Fruit fly (Drosophila melanogaster): ENCODE data around the gene CG42238.

The CG42238 gene

DNA sequence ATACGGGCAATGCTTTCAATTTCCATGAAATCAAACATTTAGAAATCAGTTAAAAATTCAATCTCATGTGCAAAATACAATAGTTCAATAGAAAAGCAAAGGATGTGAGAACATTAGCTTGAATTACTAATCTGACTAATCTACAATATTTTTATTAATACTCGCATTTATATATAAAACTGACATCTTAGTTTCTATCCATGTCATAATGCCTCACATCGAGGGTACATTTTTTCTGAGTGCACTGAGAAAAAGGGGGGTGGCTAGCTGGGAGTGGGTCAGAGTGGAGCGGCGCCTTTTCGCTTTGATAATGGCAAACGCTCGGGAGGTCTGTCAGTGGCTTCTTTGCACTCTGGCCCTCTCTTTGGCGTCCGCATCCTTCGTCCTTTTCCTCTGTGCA, 100.6 kb downstream of the CG42238 start (continued):
- TF ChIP-seq cato (GFP tag; optimal IDR thresholded peaks at IDR 0.05; ENCODE audit: borderline replicate concordance) (no peak), luna (GFP tag; optimal IDR thresholded peaks at IDR 0.05) (no peak), gcm (GFP tag; optimal IDR thresholded peaks at IDR 0.05) (no peak), Hr51 (GFP tag; optimal IDR thresholded peaks at IDR 0.05) (peak in 1 of 2 experiments; percentile 34), fd96Cb (tag; optimal IDR thresholded peaks at IDR 0.05) (peak; percentile 22), Hey (tag; optimal IDR thresholded peaks at IDR 0.05) (no peak), NC2α (GFP tag; optimal IDR thresholded peaks at IDR 0.05) (no peak), p53 (GFP tag; optimal IDR thresholded peaks at IDR 0.05) (no peak), dan (GFP tag; IDR thresholded peaks at IDR 0.05) (no peak), C15 (GFP tag; IDR thresholded peaks at IDR 0.05) (no peak), repo (GFP tag; optimal IDR thresholded peaks at IDR 0.05) (no peak), row (GFP tag; IDR thresholded peaks at IDR 0.05) (peak; percentile 48; the same call in 2 of the 3 replicates), CG7928 (GFP tag; optimal IDR thresholded peaks at IDR 0.05) (no peak), CG4707 (GFP tag; optimal IDR thresholded peaks at IDR 0.05) (no peak), zf30C (GFP tag; optimal IDR thresholded peaks at IDR 0.05) (peak; percentile 53), Scr (GFP tag; IDR thresholded peaks at IDR 0.05; ENCODE audit: partially characterized antibody) (no peak), unpg (GFP tag; optimal IDR thresholded peaks at IDR 0.05) (peak; percentile 42), CG7745 (tag; optimal IDR thresholded peaks at IDR 0.05) (no peak), lbe (GFP tag; optimal IDR thresholded peaks at IDR 0.05) (no peak), Dfd (GFP tag; optimal IDR thresholded peaks at IDR 0.05) (no peak), org-1 (GFP tag; optimal IDR thresholded peaks at IDR 0.05) (no peak), CoRest (tag; optimal IDR thresholded peaks at IDR 0.05) (no peak), lab (GFP tag; optimal IDR thresholded peaks at IDR 0.05) (peak; percentile 57), sens (GFP tag) (peak; percentile 83), ind (GFP tag; optimal IDR thresholded peaks at IDR 0.05) (no peak), CG3281 (GFP tag; optimal IDR thresholded peaks at IDR 0.05) (peak; percentile 37), CG31441 (GFP tag; IDR thresholded peaks at IDR 0.05) (no peak), maf-S (GFP tag; optimal IDR thresholded peaks at IDR 0.05) (no peak), Hr39 (optimal IDR thresholded peaks at IDR 0.05) (no peak), exex (tag; optimal IDR thresholded peaks at IDR 0.05) (no peak), HLH3B (GFP tag; IDR thresholded peaks at IDR 0.05) (no peak), CG31388 (GFP tag; optimal IDR thresholded peaks at IDR 0.05) (no peak), CG15601 (tag; optimal IDR thresholded peaks at IDR 0.05) (no peak), CG1233 (GFP tag; optimal IDR thresholded peaks at IDR 0.05) (no peak), CG10979 (tag; optimal IDR thresholded peaks at IDR 0.05) (peak; percentile 45), CG6272 (GFP tag; IDR thresholded peaks at IDR 0.05) (no peak), ap (GFP tag; IDR thresholded peaks at IDR 0.05) (no peak), bowl (GFP tag; IDR thresholded peaks at IDR 0.05) (no peak), mam (GFP tag; optimal IDR thresholded peaks at IDR 0.05) (no peak), Atf6 (GFP tag; IDR thresholded peaks at IDR 0.05) (no peak), pfk (GFP tag; optimal IDR thresholded peaks at IDR 0.05) (no peak), nau (GFP tag; optimal IDR thresholded peaks at IDR 0.05) (no peak), CG18764 (GFP tag; optimal IDR thresholded peaks at IDR 0.05) (no peak), CG3995 (GFP tag; optimal IDR thresholded peaks at IDR 0.05) (no peak), ara (GFP tag; IDR thresholded peaks at IDR 0.05) (no peak), inv (GFP tag; IDR thresholded peaks at IDR 0.05; ENCODE audit: partially characterized antibody) (no peak), CG12391 (tag; optimal IDR thresholded peaks at IDR 0.05) (peak; percentile 16), CG11247 (GFP tag; IDR thresholded peaks at IDR 0.05) (no peak), nerfin-2 (GFP tag; IDR thresholded peaks at IDR 0.05; ENCODE audit: partially characterized antibody) (no peak), prd (optimal IDR thresholded peaks at IDR 0.05) (no peak), prd (GFP tag; IDR thresholded peaks at IDR 0.05) (0 out of 3 replicates have a peak, but pooled peaks have one; percentile 14), Lim3 (GFP tag; IDR thresholded peaks at IDR 0.05) (no peak)
